Fruit fly (Drosophila melanogaster): ENCODE results near the gene Sf3b2.
A peak's percentile ranks its signal among the peaks of the same experiment; 100 is the strongest.

Sf3b2 gene

DNA sequence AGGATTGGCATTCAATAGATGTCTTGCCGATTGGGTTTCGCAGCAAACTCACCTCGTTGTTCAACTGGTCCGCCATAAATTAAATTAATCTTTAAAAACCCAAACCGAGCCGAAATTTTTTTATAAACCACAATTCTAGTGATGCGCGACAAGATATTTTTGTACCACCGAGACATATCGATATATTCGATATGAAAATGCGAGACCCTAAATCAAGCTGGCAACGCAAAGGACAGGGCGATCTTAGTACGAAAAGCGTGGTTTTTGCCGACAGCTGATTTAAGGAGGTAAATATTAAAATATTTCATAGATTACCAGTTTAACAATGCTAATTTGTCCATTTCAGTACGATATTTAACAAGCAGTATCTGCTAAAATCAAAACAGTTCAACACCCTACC, at the start of gene Sf3b2, which contains the start of gene CG17219:
TSS of gene Sf3b2 (minus strand) at position 157 of the 400 bp plus-strand sequence.
TSS of gene CG17219 (plus strand) at position 242 of the 400 bp plus-strand sequence.
- TF ChIP-seq CG14655 (GFP tag; optimal IDR thresholded peaks at IDR 0.05) (no peak), CG9948 (tag; optimal IDR thresholded peaks at IDR 0.05) (no peak), CG17806 (tag; optimal IDR thresholded peaks at IDR 0.05) (no peak), Pif1B (GFP tag; optimal IDR thresholded peaks at IDR 0.05) (no peak)

- no peak for TF ChIP-seq CG32121 (GFP tag; IDR thresholded peaks at IDR 0.05)
- no peak for TF ChIP-seq gl (tag; optimal IDR thresholded peaks at IDR 0.05)
- no peak for TF ChIP-seq CG17806 (tag; optimal IDR thresholded peaks at IDR 0.05)
- TF ChIP-seq Pif1B (GFP tag; optimal IDR thresholded peaks at IDR 0.05) = no peak
- TF ChIP-seq CG8301 (tag; optimal IDR thresholded peaks at IDR 0.05) = no peak
- no peak for TF ChIP-seq fd96Ca (GFP tag; IDR thresholded peaks at IDR 0.05)
- no peak for TF ChIP-seq EcR (GFP tag; optimal IDR thresholded peaks at IDR 0.05)
Measured at dm6 chr2L:3078741-3079140, 49.8 kb upstream of the Sf3b2 start.

dm6 chr2L:3059624-3059919, 30.6 kb upstream of the Sf3b2 start:
- TF ChIP-seq CG14655 (GFP tag; optimal IDR thresholded peaks at IDR 0.05) (no peak), EcR (GFP tag; optimal IDR thresholded peaks at IDR 0.05) (no peak), CG32121 (GFP tag; IDR thresholded peaks at IDR 0.05) (no peak), fd96Ca (GFP tag; IDR thresholded peaks at IDR 0.05) (no peak), Pif1B (GFP tag; optimal IDR thresholded peaks at IDR 0.05) (no peak), CG9948 (tag; optimal IDR thresholded peaks at IDR 0.05) (no peak), CG4496 (GFP tag; IDR thresholded peaks at IDR 0.05) (no peak), CG8159 (tag; optimal IDR thresholded peaks at IDR 0.05) (no peak), CG13204 (GFP tag; optimal IDR thresholded peaks at IDR 0.05) (no peak), CG17806 (tag; optimal IDR thresholded peaks at IDR 0.05) (no peak), Pif1A (GFP tag; optimal IDR thresholded peaks at IDR 0.05) (no peak), CG10348 (GFP tag; IDR thresholded peaks at IDR 0.05) (no peak), CG15710 (tag; optimal IDR thresholded peaks at IDR 0.05) (no peak), CG8301 (tag; optimal IDR thresholded peaks at IDR 0.05) (no peak), CG34367 (tag; optimal IDR thresholded peaks at IDR 0.05) (no peak), Snoo (tag; optimal IDR thresholded peaks at IDR 0.05) (no peak), gl (tag; optimal IDR thresholded peaks at IDR 0.05) (no peak), rn (GFP tag; IDR thresholded peaks at IDR 0.05) (no peak)

- TF ChIP-seq Ets98B (GFP tag; IDR thresholded peaks at IDR 0.05) (peak; percentile 36), gl (tag; optimal IDR thresholded peaks at IDR 0.05) (no peak), EcR (GFP tag; optimal IDR thresholded peaks at IDR 0.05) (no peak), CG4496 (GFP tag; IDR thresholded peaks at IDR 0.05) (peak; percentile 52; the same call in 2 of the 3 replicates), CG14655 (GFP tag; optimal IDR thresholded peaks at IDR 0.05) (no peak), D1 (tag; optimal IDR thresholded peaks at IDR 0.05) (no peak), CG17806 (tag; optimal IDR thresholded peaks at IDR 0.05) (no peak), fd96Ca (GFP tag; IDR thresholded peaks at IDR 0.05) (peak; percentile 69; the same call in 2 of the 3 replicates), CG9948 (tag; optimal IDR thresholded peaks at IDR 0.05) (no peak), CG32121 (GFP tag; IDR thresholded peaks at IDR 0.05) (no peak), rn (GFP tag; IDR thresholded peaks at IDR 0.05) (no peak), CG12605 (GFP tag; IDR thresholded peaks at IDR 0.05) (peak; percentile 29; the same call in 1 of the 2 replicates)
Measured at dm6 chr2L:3058772-3059623, 30.0 kb upstream of the Sf3b2 start.

dm6 chr2L:3057951-3058771, 29.2 kb upstream of the Sf3b2 start:
- TF ChIP-seq CG15710 (tag; optimal IDR thresholded peaks at IDR 0.05) (no peak), EcR (GFP tag; optimal IDR thresholded peaks at IDR 0.05) (peak; percentile 0), Pif1B (GFP tag; optimal IDR thresholded peaks at IDR 0.05) (no peak), Pif1A (GFP tag; optimal IDR thresholded peaks at IDR 0.05) (no peak), CG14655 (GFP tag; optimal IDR thresholded peaks at IDR 0.05) (no peak), CG17806 (tag; optimal IDR thresholded peaks at IDR 0.05) (no peak)

DNA sequence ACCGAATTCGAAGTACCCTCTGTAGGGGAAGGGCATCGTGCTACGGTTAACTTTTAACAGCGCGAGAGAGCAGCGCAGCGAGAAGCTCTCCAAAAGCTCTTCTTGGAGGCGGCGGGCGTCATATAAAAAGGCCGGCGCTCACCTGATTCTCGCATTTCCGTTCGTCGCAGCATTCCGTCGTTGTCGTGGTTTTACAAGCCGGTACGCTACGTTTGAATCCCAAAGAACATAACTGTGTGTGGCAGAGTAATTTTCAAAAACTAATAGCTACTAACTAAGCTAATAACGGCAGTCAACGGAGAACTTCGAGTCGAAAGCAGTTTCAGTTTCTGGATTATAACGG, 27.5 kb upstream of the Sf3b2 start, which contains the start of gene FASN1:
TSS of gene FASN1 (plus strand) at position 151 of the 343 bp plus-strand sequence.
- TF ChIP-seq CG9948 (tag; optimal IDR thresholded peaks at IDR 0.05) = no peak
- TF ChIP-seq EcR (GFP tag; optimal IDR thresholded peaks at IDR 0.05) = no peak
- peak; percentile 23; the same call in 1 of the 2 replicates for TF ChIP-seq CG32121 (GFP tag; IDR thresholded peaks at IDR 0.05)
- peak; percentile 3 for TF ChIP-seq CG8159 (tag; optimal IDR thresholded peaks at IDR 0.05)
- no peak for TF ChIP-seq CG14655 (GFP tag; optimal IDR thresholded peaks at IDR 0.05)
- 0 out of 3 replicates have a peak, but pooled peaks have one; percentile 58 for TF ChIP-seq CG4496 (GFP tag; IDR thresholded peaks at IDR 0.05)
- TF ChIP-seq CG12605 (GFP tag; IDR thresholded peaks at IDR 0.05) = peak; percentile 46
- TF ChIP-seq Pif1B (GFP tag; optimal IDR thresholded peaks at IDR 0.05) = peak; percentile 11
- peak; percentile 52; the same call in 1 of the 2 replicates for TF ChIP-seq Ets98B (GFP tag; IDR thresholded peaks at IDR 0.05)
- TF ChIP-seq fd96Ca (GFP tag; IDR thresholded peaks at IDR 0.05) = peak; percentile 50; the same call in 2 of the 3 replicates

All from whole organism, pupa.